Worm (Caenorhabditis elegans) whole organism, L2 larva: ENCODE measurements around the gene C55A6.1.

Experiments
- C34F6.9 ChIP-seq: fragments of 150-350 bp; optimal IDR thresholded peaks from 2 replicates; lab custom pipeline; 2014; ENCODE audit warnings: missing biosample characterization, missing genetic modification characterization
- F13H6.1 ChIP-seq: sonication (generic microtip); optimal IDR thresholded peaks from 2 replicates; lab custom pipeline; 2016; ENCODE audit warnings: missing genetic modification characterization, missing compliant biosample characterization
- R02D3.7 ChIP-seq: fragments of 150-350 bp; optimal IDR thresholded peaks from 2 replicates; lab custom pipeline; 2014; ENCODE audit warnings: missing biosample characterization, missing genetic modification characterization
- ZK546.5 ChIP-seq: sonication (generic microtip); optimal IDR thresholded peaks from 2 replicates; lab custom pipeline; 2017; ENCODE audit warnings: missing biosample characterization, missing genetic modification characterization
- alr-1 ChIP-seq: fragments of 150-350 bp; optimal IDR thresholded peaks from 2 replicates; lab custom pipeline; 2014; ENCODE audit warnings: missing biosample characterization, missing genetic modification characterization
- aly-2 ChIP-seq: fragments of 150-350 bp; optimal IDR thresholded peaks from 2 replicates; lab custom pipeline; 2014; ENCODE audit warnings: missing biosample characterization, missing genetic modification characterization
- blmp-1 ChIP-seq: sonication (generic microtip); optimal IDR thresholded peaks from 2 replicates; lab custom pipeline; 2017; ENCODE audit warnings: missing genetic modification characterization, mild to moderate bottlenecking, missing compliant biosample characterization, antibody characterized with exemption, moderate library complexity; ENCODE audit not compliant: insufficient read depth
- ceh-16 ChIP-seq: fragments of 150-350 bp; optimal IDR thresholded peaks from 2 replicates; lab custom pipeline; 2014; ENCODE audit warnings: missing biosample characterization, missing genetic modification characterization
- ceh-82 ChIP-seq: fragments of 150-350 bp; optimal IDR thresholded peaks from 2 replicates; lab custom pipeline; 2014; ENCODE audit warnings: missing biosample characterization, missing genetic modification characterization
- crh-2 ChIP-seq: sonication (generic microtip); optimal IDR thresholded peaks from 2 replicates; lab custom pipeline; 2017; ENCODE audit warnings: missing biosample characterization, missing genetic modification characterization
- dmd-4 ChIP-seq: sonication (generic microtip); optimal IDR thresholded peaks from 2 replicates; lab custom pipeline; 2017; ENCODE audit warnings: missing biosample characterization, missing genetic modification characterization
- egl-27 ChIP-seq: sonication (generic microtip); optimal IDR thresholded peaks from 3 replicates; lab custom pipeline; 2017; ENCODE audit warnings: missing biosample characterization, missing genetic modification reagents, missing genetic modification characterization
- elt-1 ChIP-seq: fragments of 150-350 bp; optimal IDR thresholded peaks from 2 replicates; lab custom pipeline; 2014; ENCODE audit warnings: missing biosample characterization, missing genetic modification characterization
- elt-3 ChIP-seq: sonication (generic microtip); optimal IDR thresholded peaks from 2 replicates; lab custom pipeline; 2017; ENCODE audit warnings: missing biosample characterization, missing genetic modification characterization
- fos-1 ChIP-seq: fragments of 150-350 bp; optimal IDR thresholded peaks from 2 replicates; lab custom pipeline; 2014; ENCODE audit warnings: missing biosample characterization, missing genetic modification characterization
- gmeb-1 ChIP-seq: fragments of 150-350 bp; optimal IDR thresholded peaks from 2 replicates; lab custom pipeline; 2014; ENCODE audit warnings: missing biosample characterization, missing genetic modification characterization
- lin-11 ChIP-seq: fragments of 150-350 bp; sonication (generic microtip); optimal IDR thresholded peaks from 2 replicates; lab custom pipeline; 2014; ENCODE audit warnings: missing biosample characterization, missing genetic modification characterization, inconsistent platforms, mixed read lengths
- lin-13 ChIP-seq: fragments of 150-350 bp; optimal IDR thresholded peaks from 2 replicates; lab custom pipeline; 2014; ENCODE audit warnings: missing biosample characterization, missing genetic modification reagents, missing genetic modification characterization
- lin-39 ChIP-seq: fragments of 150-350 bp; optimal IDR thresholded peaks from 2 replicates; lab custom pipeline; 2014; ENCODE audit warnings: missing biosample characterization, missing genetic modification reagents, missing genetic modification characterization
- lsy-2 ChIP-seq, 2 experiments: fragments of 150-350 bp in 1 of 2; sonication (generic microtip) in 1 of 2; optimal IDR thresholded peaks; 2 replicates each; lab custom pipeline; 2014 to 2017; ENCODE audit warnings: missing biosample characterization in 2 of 2, missing genetic modification characterization in 2 of 2
- mab-5 ChIP-seq: fragments of 150-350 bp; optimal IDR thresholded peaks from 2 replicates; lab custom pipeline; 2014; ENCODE audit warnings: missing biosample characterization, missing genetic modification characterization
- mbf-1 ChIP-seq: sonication (generic microtip); optimal IDR thresholded peaks from 2 replicates; lab custom pipeline; 2017; ENCODE audit warnings: missing biosample characterization, missing genetic modification characterization
- mdl-1 ChIP-seq, 2 experiments: fragments of 150-350 bp in 1 of 2; sonication (generic microtip) in 1 of 2; optimal IDR thresholded peaks; 2 replicates each; lab custom pipeline; 2017; ENCODE audit warnings: missing biosample characterization in 2 of 2, missing genetic modification characterization in 2 of 2
- nhr-10 ChIP-seq: sonication (generic microtip); optimal IDR thresholded peaks from 2 replicates; lab custom pipeline; 2017; ENCODE audit warnings: missing biosample characterization, missing genetic modification characterization
- nhr-11 ChIP-seq: fragments of 150-350 bp; optimal IDR thresholded peaks from 2 replicates; lab custom pipeline; 2014; ENCODE audit warnings: missing biosample characterization, missing genetic modification characterization
- nhr-12 ChIP-seq: fragments of 150-350 bp; optimal IDR thresholded peaks from 2 replicates; lab custom pipeline; 2014; ENCODE audit warnings: missing biosample characterization, missing genetic modification characterization
- nhr-129 ChIP-seq: fragments of 150-350 bp; optimal IDR thresholded peaks from 2 replicates; lab custom pipeline; 2014; ENCODE audit warnings: missing biosample characterization, missing genetic modification characterization
- nhr-21 ChIP-seq: fragments of 150-350 bp; optimal IDR thresholded peaks from 2 replicates; lab custom pipeline; 2014; ENCODE audit warnings: missing biosample characterization, missing genetic modification characterization
- nhr-23 ChIP-seq: fragments of 150-350 bp; optimal IDR thresholded peaks from 2 replicates; lab custom pipeline; 2014; ENCODE audit warnings: missing biosample characterization, missing genetic modification reagents, missing genetic modification characterization
- nhr-25 ChIP-seq: fragments of 150-350 bp; sonication (generic microtip); optimal IDR thresholded peaks from 3 replicates; lab custom pipeline; 2014; ENCODE audit warnings: missing biosample characterization, missing genetic modification characterization
- nhr-6 ChIP-seq: fragments of 150-350 bp; optimal IDR thresholded peaks from 2 replicates; lab custom pipeline; 2014; ENCODE audit warnings: missing biosample characterization, missing genetic modification characterization
- nhr-77 ChIP-seq: fragments of 150-350 bp; optimal IDR thresholded peaks from 2 replicates; lab custom pipeline; 2014; ENCODE audit warnings: missing biosample characterization, missing genetic modification characterization
- peb-1 ChIP-seq: fragments of 150-350 bp; optimal IDR thresholded peaks from 2 replicates; lab custom pipeline; 2014; ENCODE audit warnings: missing biosample characterization, missing genetic modification characterization
- sem-4 ChIP-seq: fragments of 150-350 bp; optimal IDR thresholded peaks from 2 replicates; lab custom pipeline; 2014; ENCODE audit warnings: missing biosample characterization, missing genetic modification reagents, missing genetic modification characterization
- skn-1 ChIP-seq: sonication (generic microtip); optimal IDR thresholded peaks from 2 replicates; lab custom pipeline; 2017; ENCODE audit warnings: missing biosample characterization, missing genetic modification characterization
- sma-3 ChIP-seq: sonication (generic microtip); optimal IDR thresholded peaks from 2 replicates; lab custom pipeline; 2016; ENCODE audit warnings: missing genetic modification reagents, missing genetic modification characterization, missing compliant biosample characterization
- sma-9 ChIP-seq, 2 experiments: fragments of 150-350 bp in 1 of 2; sonication (generic microtip) in 1 of 2; optimal IDR thresholded peaks; 2 replicates each; lab custom pipeline; 2014 to 2016; ENCODE audit warnings: missing genetic modification characterization in 2 of 2, mild to moderate bottlenecking in 1 of 2, missing biosample characterization in 1 of 2, missing compliant biosample characterization in 1 of 2, missing genetic modification reagents in 1 of 2, moderate library complexity in 1 of 2
- snpc-4 ChIP-seq: fragments of 150-350 bp; optimal IDR thresholded peaks from 2 replicates; lab custom pipeline; 2014; ENCODE audit warnings: missing biosample characterization, missing genetic modification characterization
- unc-39 ChIP-seq: fragments of 150-350 bp; optimal IDR thresholded peaks from 2 replicates; lab custom pipeline; 2014; ENCODE audit warnings: missing biosample characterization, missing genetic modification characterization
- unc-55 ChIP-seq: fragments of 150-350 bp; sonication (generic microtip); optimal IDR thresholded peaks from 3 replicates; lab custom pipeline; 2014; ENCODE audit warnings: missing biosample characterization, missing genetic modification reagents, missing genetic modification characterization
- unc-62 ChIP-seq: fragments of 150-350 bp; optimal IDR thresholded peaks from 2 replicates; lab custom pipeline; 2014; ENCODE audit warnings: missing biosample characterization, missing genetic modification reagents, missing genetic modification characterization
- zag-1 ChIP-seq: fragments of 150-350 bp; optimal IDR thresholded peaks from 2 replicates; lab custom pipeline; 2014; ENCODE audit warnings: missing biosample characterization, missing genetic modification characterization
- ztf-1 ChIP-seq: fragments of 200-800 bp; sonication (Bioruptor generic); conservative IDR thresholded peaks from 2 replicates; pipeline ENCODE4 v1.3.6; 2022; ENCODE audit warnings: missing genetic modification characterization, missing compliant biosample characterization
- ztf-11 ChIP-seq: sonication (generic microtip); optimal IDR thresholded peaks from 2 replicates; lab custom pipeline; 2017; ENCODE audit warnings: missing biosample characterization, missing genetic modification characterization
- ztf-4 ChIP-seq: fragments of 150-350 bp; optimal IDR thresholded peaks from 2 replicates; lab custom pipeline; 2014; ENCODE audit warnings: missing biosample characterization, missing genetic modification characterization

Gene C55A6.1

ce11 chrV:11539502-11539901, 34.7 kb upstream of the C55A6.1 start:
- TF ChIP-seq ceh-16 (tag; lab: Kevin White, UChicago), result no peak
- TF ChIP-seq nhr-12 (tag; lab: Kevin White, UChicago), result no peak
- no peak for TF ChIP-seq egl-27 (tag; lab: Kevin White, UChicago)
- no peak for TF ChIP-seq sem-4 (tag; lab: Kevin White, UChicago)

- TF ChIP-seq ztf-4, result no peak
- TF ChIP-seq C34F6.9, result peak; percentile 14
Measured at ce11 chrV:11536667-11537066, 31.9 kb upstream of the C55A6.1 start.

ce11 chrV:11535504-11536062, 30.8 kb upstream of the C55A6.1 start:
- no peak for TF ChIP-seq R02D3.7 (tag; lab: Kevin White, UChicago)
- TF ChIP-seq sma-3 (GFP tag; lab: Kevin White, UChicago), result no peak
- no peak for TF ChIP-seq ztf-4
- TF ChIP-seq mbf-1 (tag; lab: Kevin White, UChicago), result no peak
- TF ChIP-seq elt-3 (tag; lab: Kevin White, UChicago), result no peak
- TF ChIP-seq crh-2 (tag; lab: Kevin White, UChicago), result peak; percentile 60
- TF ChIP-seq F13H6.1 (tag; lab: Kevin White, UChicago), result peak; percentile 64
- no peak for TF ChIP-seq lin-11 (tag; lab: Kevin White, UChicago)
- TF ChIP-seq gmeb-1 (tag; lab: Kevin White, UChicago), result no peak
- no peak for TF ChIP-seq mdl-1 (tag; optimal IDR thresholded peaks at IDR 0.05; lab: Kevin White, UChicago)
- peak; percentile 26 for TF ChIP-seq C34F6.9
- TF ChIP-seq aly-2 (tag; lab: Kevin White, UChicago), result no peak
- no peak for TF ChIP-seq unc-39
- no peak for TF ChIP-seq ZK546.5 (tag; lab: Kevin White, UChicago)
- TF ChIP-seq skn-1, result no peak
- no peak for TF ChIP-seq elt-1 (tag; lab: Kevin White, UChicago)
- no peak for TF ChIP-seq ceh-82
- peak in 1 of 2 experiments; percentile 27 for TF ChIP-seq lsy-2 (tag; optimal IDR thresholded peaks at IDR 0.05; lab: Kevin White, UChicago)
- TF ChIP-seq unc-62 (GFP tag; lab: Kevin White, UChicago), result no peak
- TF ChIP-seq snpc-4 (tag; lab: Kevin White, UChicago), result no peak
- no peak for TF ChIP-seq lin-39 (tag; lab: Kevin White, UChicago)
- no peak for TF ChIP-seq peb-1
- TF ChIP-seq nhr-10 (tag; lab: Kevin White, UChicago), result no peak
- TF ChIP-seq zag-1, result no peak
- no peak for TF ChIP-seq nhr-25 (tag; lab: Kevin White, UChicago)
- TF ChIP-seq nhr-23 (tag; lab: Kevin White, UChicago), result no peak
- TF ChIP-seq unc-55, result no peak
- peak; percentile 38 for TF ChIP-seq nhr-129 (tag; lab: Kevin White, UChicago)
- no peak for TF ChIP-seq egl-27 (tag; lab: Kevin White, UChicago)
- TF ChIP-seq mab-5, result peak; percentile 19
- no peak for TF ChIP-seq dmd-4 (tag; lab: Kevin White, UChicago)
- no peak for TF ChIP-seq nhr-12 (tag; lab: Kevin White, UChicago)
- TF ChIP-seq ztf-1, result no peak
- no peak for TF ChIP-seq lin-13 (GFP tag; lab: Kevin White, UChicago)
- peak; percentile 68 for TF ChIP-seq sma-9 (GFP tag; optimal IDR thresholded peaks at IDR 0.05; lab: Kevin White, UChicago)
- no peak for TF ChIP-seq sma-9 (tag; optimal IDR thresholded peaks at IDR 0.05; lab: Kevin White, UChicago)
- no peak for TF ChIP-seq blmp-1 (tag; lab: Kevin White, UChicago)
- TF ChIP-seq nhr-77, result no peak
- TF ChIP-seq ztf-11 (tag; lab: Kevin White, UChicago), result no peak
- peak; percentile 16 for TF ChIP-seq sem-4 (tag; lab: Kevin White, UChicago)
- TF ChIP-seq alr-1 (tag; lab: Kevin White, UChicago), result no peak
- TF ChIP-seq fos-1 (tag; lab: Kevin White, UChicago), result peak; percentile 70
- no peak for TF ChIP-seq nhr-11 (tag; lab: Kevin White, UChicago)
- no peak for TF ChIP-seq nhr-21 (tag; lab: Kevin White, UChicago)
- no peak for TF ChIP-seq nhr-6
